Worm (Caenorhabditis elegans) whole organism, L2 larva: ENCODE measurements around the gene nspg-14.

Experiments
- C34F6.9 ChIP-seq: fragments of 150-350 bp; optimal IDR thresholded peaks from 2 replicates; lab custom pipeline; 2014; ENCODE audit warnings: missing biosample characterization, missing genetic modification characterization
- F13H6.1 ChIP-seq: sonication (generic microtip); optimal IDR thresholded peaks from 2 replicates; lab custom pipeline; 2016; ENCODE audit warnings: missing genetic modification characterization, missing compliant biosample characterization
- R02D3.7 ChIP-seq: fragments of 150-350 bp; optimal IDR thresholded peaks from 2 replicates; lab custom pipeline; 2014; ENCODE audit warnings: missing biosample characterization, missing genetic modification characterization
- Y55F3AM.14 ChIP-seq: fragments of 200-800 bp; sonication (Bioruptor generic); optimal IDR thresholded peaks from 2 replicates; lab custom pipeline; 2018; ENCODE audit warnings: mild to moderate bottlenecking, missing genetic modification characterization, missing compliant biosample characterization
- ZK546.5 ChIP-seq: sonication (generic microtip); optimal IDR thresholded peaks from 2 replicates; lab custom pipeline; 2017; ENCODE audit warnings: missing biosample characterization, missing genetic modification characterization
- alr-1 ChIP-seq: fragments of 150-350 bp; optimal IDR thresholded peaks from 2 replicates; lab custom pipeline; 2014; ENCODE audit warnings: missing biosample characterization, missing genetic modification characterization
- aly-2 ChIP-seq: fragments of 150-350 bp; optimal IDR thresholded peaks from 2 replicates; lab custom pipeline; 2014; ENCODE audit warnings: missing biosample characterization, missing genetic modification characterization
- ama-1 ChIP-seq: fragments of 150-350 bp; optimal IDR thresholded peaks from 2 replicates; lab custom pipeline; 2018; ENCODE audit warnings: inconsistent platforms
- blmp-1 ChIP-seq: sonication (generic microtip); optimal IDR thresholded peaks from 2 replicates; lab custom pipeline; 2017; ENCODE audit warnings: missing genetic modification characterization, mild to moderate bottlenecking, missing compliant biosample characterization, antibody characterized with exemption, moderate library complexity; ENCODE audit not compliant: insufficient read depth
- ceh-16 ChIP-seq: fragments of 150-350 bp; optimal IDR thresholded peaks from 2 replicates; lab custom pipeline; 2014; ENCODE audit warnings: missing biosample characterization, missing genetic modification characterization
- ceh-82 ChIP-seq: fragments of 150-350 bp; optimal IDR thresholded peaks from 2 replicates; lab custom pipeline; 2014; ENCODE audit warnings: missing biosample characterization, missing genetic modification characterization
- crh-2 ChIP-seq: sonication (generic microtip); optimal IDR thresholded peaks from 2 replicates; lab custom pipeline; 2017; ENCODE audit warnings: missing biosample characterization, missing genetic modification characterization
- dmd-4 ChIP-seq: sonication (generic microtip); optimal IDR thresholded peaks from 2 replicates; lab custom pipeline; 2017; ENCODE audit warnings: missing biosample characterization, missing genetic modification characterization
- egl-27 ChIP-seq: sonication (generic microtip); optimal IDR thresholded peaks from 3 replicates; lab custom pipeline; 2017; ENCODE audit warnings: missing biosample characterization, missing genetic modification reagents, missing genetic modification characterization
- elt-1 ChIP-seq: fragments of 150-350 bp; optimal IDR thresholded peaks from 2 replicates; lab custom pipeline; 2014; ENCODE audit warnings: missing biosample characterization, missing genetic modification characterization
- elt-3 ChIP-seq: sonication (generic microtip); optimal IDR thresholded peaks from 2 replicates; lab custom pipeline; 2017; ENCODE audit warnings: missing biosample characterization, missing genetic modification characterization
- fos-1 ChIP-seq: fragments of 150-350 bp; optimal IDR thresholded peaks from 2 replicates; lab custom pipeline; 2014; ENCODE audit warnings: missing biosample characterization, missing genetic modification characterization
- gmeb-1 ChIP-seq: fragments of 150-350 bp; optimal IDR thresholded peaks from 2 replicates; lab custom pipeline; 2014; ENCODE audit warnings: missing biosample characterization, missing genetic modification characterization
- lin-11 ChIP-seq: fragments of 150-350 bp; sonication (generic microtip); optimal IDR thresholded peaks from 2 replicates; lab custom pipeline; 2014; ENCODE audit warnings: missing biosample characterization, missing genetic modification characterization, inconsistent platforms, mixed read lengths
- lin-13 ChIP-seq: fragments of 150-350 bp; optimal IDR thresholded peaks from 2 replicates; lab custom pipeline; 2014; ENCODE audit warnings: missing biosample characterization, missing genetic modification reagents, missing genetic modification characterization
- lin-39 ChIP-seq: fragments of 150-350 bp; optimal IDR thresholded peaks from 2 replicates; lab custom pipeline; 2014; ENCODE audit warnings: missing biosample characterization, missing genetic modification reagents, missing genetic modification characterization
- lsy-2 ChIP-seq, 2 experiments: fragments of 150-350 bp in 1 of 2; sonication (generic microtip) in 1 of 2; optimal IDR thresholded peaks; 2 replicates each; lab custom pipeline; 2014 to 2017; ENCODE audit warnings: missing biosample characterization in 2 of 2, missing genetic modification characterization in 2 of 2
- mab-5 ChIP-seq: fragments of 150-350 bp; optimal IDR thresholded peaks from 2 replicates; lab custom pipeline; 2014; ENCODE audit warnings: missing biosample characterization, missing genetic modification characterization
- mbf-1 ChIP-seq: sonication (generic microtip); optimal IDR thresholded peaks from 2 replicates; lab custom pipeline; 2017; ENCODE audit warnings: missing biosample characterization, missing genetic modification characterization
- mdl-1 ChIP-seq, 2 experiments: fragments of 150-350 bp in 1 of 2; sonication (generic microtip) in 1 of 2; optimal IDR thresholded peaks; 2 replicates each; lab custom pipeline; 2017; ENCODE audit warnings: missing biosample characterization in 2 of 2, missing genetic modification characterization in 2 of 2
- nhr-10 ChIP-seq: sonication (generic microtip); optimal IDR thresholded peaks from 2 replicates; lab custom pipeline; 2017; ENCODE audit warnings: missing biosample characterization, missing genetic modification characterization
- nhr-11 ChIP-seq: fragments of 150-350 bp; optimal IDR thresholded peaks from 2 replicates; lab custom pipeline; 2014; ENCODE audit warnings: missing biosample characterization, missing genetic modification characterization
- nhr-12 ChIP-seq: fragments of 150-350 bp; optimal IDR thresholded peaks from 2 replicates; lab custom pipeline; 2014; ENCODE audit warnings: missing biosample characterization, missing genetic modification characterization
- nhr-129 ChIP-seq: fragments of 150-350 bp; optimal IDR thresholded peaks from 2 replicates; lab custom pipeline; 2014; ENCODE audit warnings: missing biosample characterization, missing genetic modification characterization
- nhr-21 ChIP-seq: fragments of 150-350 bp; optimal IDR thresholded peaks from 2 replicates; lab custom pipeline; 2014; ENCODE audit warnings: missing biosample characterization, missing genetic modification characterization
- nhr-23 ChIP-seq: fragments of 150-350 bp; optimal IDR thresholded peaks from 2 replicates; lab custom pipeline; 2014; ENCODE audit warnings: missing biosample characterization, missing genetic modification reagents, missing genetic modification characterization
- nhr-237 ChIP-seq: fragments of 150-350 bp; optimal IDR thresholded peaks from 2 replicates; lab custom pipeline; 2014; ENCODE audit warnings: missing biosample characterization, missing genetic modification characterization
- nhr-25 ChIP-seq: fragments of 150-350 bp; sonication (generic microtip); optimal IDR thresholded peaks from 3 replicates; lab custom pipeline; 2014; ENCODE audit warnings: missing biosample characterization, missing genetic modification characterization
- nhr-6 ChIP-seq: fragments of 150-350 bp; optimal IDR thresholded peaks from 2 replicates; lab custom pipeline; 2014; ENCODE audit warnings: missing biosample characterization, missing genetic modification characterization
- nhr-77 ChIP-seq: fragments of 150-350 bp; optimal IDR thresholded peaks from 2 replicates; lab custom pipeline; 2014; ENCODE audit warnings: missing biosample characterization, missing genetic modification characterization
- peb-1 ChIP-seq: fragments of 150-350 bp; optimal IDR thresholded peaks from 2 replicates; lab custom pipeline; 2014; ENCODE audit warnings: missing biosample characterization, missing genetic modification characterization
- sem-4 ChIP-seq: fragments of 150-350 bp; optimal IDR thresholded peaks from 2 replicates; lab custom pipeline; 2014; ENCODE audit warnings: missing biosample characterization, missing genetic modification reagents, missing genetic modification characterization
- skn-1 ChIP-seq: sonication (generic microtip); optimal IDR thresholded peaks from 2 replicates; lab custom pipeline; 2017; ENCODE audit warnings: missing biosample characterization, missing genetic modification characterization
- sma-3 ChIP-seq: sonication (generic microtip); optimal IDR thresholded peaks from 2 replicates; lab custom pipeline; 2016; ENCODE audit warnings: missing genetic modification reagents, missing genetic modification characterization, missing compliant biosample characterization
- sma-9 ChIP-seq, 2 experiments: fragments of 150-350 bp in 1 of 2; sonication (generic microtip) in 1 of 2; optimal IDR thresholded peaks; 2 replicates each; lab custom pipeline; 2014 to 2016; ENCODE audit warnings: missing genetic modification characterization in 2 of 2, mild to moderate bottlenecking in 1 of 2, missing biosample characterization in 1 of 2, missing compliant biosample characterization in 1 of 2, missing genetic modification reagents in 1 of 2, moderate library complexity in 1 of 2
- snpc-4 ChIP-seq: fragments of 150-350 bp; optimal IDR thresholded peaks from 2 replicates; lab custom pipeline; 2014; ENCODE audit warnings: missing biosample characterization, missing genetic modification characterization
- unc-39 ChIP-seq: fragments of 150-350 bp; optimal IDR thresholded peaks from 2 replicates; lab custom pipeline; 2014; ENCODE audit warnings: missing biosample characterization, missing genetic modification characterization
- unc-55 ChIP-seq: fragments of 150-350 bp; sonication (generic microtip); optimal IDR thresholded peaks from 3 replicates; lab custom pipeline; 2014; ENCODE audit warnings: missing biosample characterization, missing genetic modification reagents, missing genetic modification characterization
- unc-62 ChIP-seq: fragments of 150-350 bp; optimal IDR thresholded peaks from 2 replicates; lab custom pipeline; 2014; ENCODE audit warnings: missing biosample characterization, missing genetic modification reagents, missing genetic modification characterization
- zag-1 ChIP-seq: fragments of 150-350 bp; optimal IDR thresholded peaks from 2 replicates; lab custom pipeline; 2014; ENCODE audit warnings: missing biosample characterization, missing genetic modification characterization
- ztf-1 ChIP-seq: fragments of 200-800 bp; sonication (Bioruptor generic); conservative IDR thresholded peaks from 2 replicates; pipeline ENCODE4 v1.3.6; 2022; ENCODE audit warnings: missing genetic modification characterization, missing compliant biosample characterization
- ztf-11 ChIP-seq: sonication (generic microtip); optimal IDR thresholded peaks from 2 replicates; lab custom pipeline; 2017; ENCODE audit warnings: missing biosample characterization, missing genetic modification characterization
- ztf-4 ChIP-seq: fragments of 150-350 bp; optimal IDR thresholded peaks from 2 replicates; lab custom pipeline; 2014; ENCODE audit warnings: missing biosample characterization, missing genetic modification characterization

nspg-14 gene

DNA sequence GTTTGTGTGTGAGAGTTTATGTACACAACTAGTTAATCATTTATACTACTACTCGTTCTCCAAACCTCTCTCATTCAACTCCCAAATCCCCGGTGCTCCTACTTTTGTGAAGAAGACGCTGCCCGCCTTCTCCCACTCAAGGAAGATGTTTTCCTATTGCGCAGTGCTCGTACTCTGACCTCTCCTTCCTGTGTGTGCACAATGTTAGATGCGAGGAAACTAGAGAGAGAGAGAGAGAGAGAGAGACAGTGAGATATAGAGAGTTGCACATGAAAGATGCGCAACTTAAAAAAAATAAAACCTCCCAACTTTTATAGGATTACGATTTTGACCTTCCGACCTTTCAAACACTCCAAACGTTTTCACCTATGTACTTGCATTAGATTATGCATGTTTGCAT lies 42.3 kb upstream of the nspg-14 start:
- TF ChIP-seq ztf-1 (GFP tag; lab: Robert Waterston, UW) (no peak), nhr-11 (tag; lab: Kevin White, UChicago) (no peak), ceh-16 (tag; lab: Kevin White, UChicago) (no peak), gmeb-1 (tag; lab: Kevin White, UChicago) (no peak), lin-39 (tag; lab: Kevin White, UChicago) (no peak), lin-13 (GFP tag; lab: Kevin White, UChicago) (no peak), unc-62 (GFP tag; lab: Kevin White, UChicago) (no peak), mdl-1 (tag; optimal IDR thresholded peaks at IDR 0.05; lab: Kevin White, UChicago) (no peak), sma-9 (GFP tag; optimal IDR thresholded peaks at IDR 0.05; lab: Kevin White, UChicago) (peak; percentile 74), sma-9 (tag; optimal IDR thresholded peaks at IDR 0.05; lab: Kevin White, UChicago) (no peak), dmd-4 (tag; lab: Kevin White, UChicago) (no peak), mab-5 (tag; lab: Kevin White, UChicago) (no peak), egl-27 (tag; lab: Kevin White, UChicago) (no peak), alr-1 (no peak), ceh-82 (tag; lab: Kevin White, UChicago) (no peak), ZK546.5 (no peak), ztf-4 (peak; percentile 10), nhr-10 (tag; lab: Kevin White, UChicago) (no peak), sma-3 (no peak), nhr-129 (peak; percentile 84), blmp-1 (tag; lab: Kevin White, UChicago) (no peak), fos-1 (tag; lab: Kevin White, UChicago) (no peak), R02D3.7 (tag; lab: Kevin White, UChicago) (no peak), ama-1 (no peak), crh-2 (tag; lab: Kevin White, UChicago) (peak; percentile 31), peb-1 (no peak), nhr-21 (tag; lab: Kevin White, UChicago) (no peak), nhr-237 (tag; lab: Kevin White, UChicago) (no peak), skn-1 (tag; lab: Kevin White, UChicago) (no peak), lsy-2 (tag; optimal IDR thresholded peaks at IDR 0.05; lab: Kevin White, UChicago) (peak in 1 of 2 experiments; percentile 39), C34F6.9 (tag; lab: Kevin White, UChicago) (peak; percentile 22), unc-55 (GFP tag; lab: Kevin White, UChicago) (peak; percentile 30), elt-3 (no peak), mbf-1 (tag; lab: Kevin White, UChicago) (no peak), nhr-12 (tag; lab: Kevin White, UChicago) (no peak), snpc-4 (no peak), nhr-23 (no peak), F13H6.1 (peak; percentile 72), sem-4 (no peak), nhr-25 (tag; lab: Kevin White, UChicago) (no peak), lin-11 (no peak), nhr-6 (tag; lab: Kevin White, UChicago) (no peak), ztf-11 (tag; lab: Kevin White, UChicago) (no peak), Y55F3AM.14 (GFP tag; lab: Kevin White, UChicago) (no peak), zag-1 (tag; lab: Kevin White, UChicago) (no peak), unc-39 (no peak), elt-1 (tag; lab: Kevin White, UChicago) (no peak), nhr-77 (tag; lab: Kevin White, UChicago) (no peak), aly-2 (tag; lab: Kevin White, UChicago) (no peak)
